Fruit fly (Drosophila melanogaster): Measurements from ENCODE around the gene CG17776.

The CG17776 gene

DNA sequence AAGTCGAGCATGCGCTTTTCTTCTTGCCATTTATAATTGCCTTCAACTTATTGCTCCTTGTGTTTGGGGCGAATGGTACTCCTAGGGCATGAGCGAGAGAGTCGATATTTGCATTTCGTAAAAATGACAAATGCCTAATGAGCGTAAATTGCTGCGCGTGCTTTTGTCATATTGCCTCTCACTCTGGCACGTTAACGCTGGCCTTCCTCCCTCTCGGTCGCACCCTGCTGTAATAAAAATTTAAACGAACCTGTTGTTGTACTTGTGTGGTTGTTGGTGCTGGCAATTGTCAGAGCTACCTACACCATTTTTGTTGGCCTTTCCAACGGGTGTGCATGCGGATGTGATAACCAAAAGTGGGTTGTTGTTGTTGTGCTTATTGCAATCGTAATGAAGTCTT lies 46.1 kb upstream of the CG17776 start:
- no peak for TF ChIP-seq CrebA (GFP tag; optimal IDR thresholded peaks at IDR 0.05; ENCODE audit: borderline replicate concordance)
- TF ChIP-seq N (GFP tag; optimal IDR thresholded peaks at IDR 0.05) = no peak
- TF ChIP-seq dsf (GFP tag; optimal IDR thresholded peaks at IDR 0.05; ENCODE audit: borderline replicate concordance) = no peak
- TF ChIP-seq rgr (GFP tag; optimal IDR thresholded peaks at IDR 0.05) = no peak
- TF ChIP-seq dmrt93B (GFP tag; optimal IDR thresholded peaks at IDR 0.05) = no peak
- no peak for TF ChIP-seq psq (GFP tag; optimal IDR thresholded peaks at IDR 0.05)
- TF ChIP-seq jim (GFP tag; optimal IDR thresholded peaks at IDR 0.05) = no peak
- TF ChIP-seq h (GFP tag; optimal IDR thresholded peaks at IDR 0.05) = no peak
- no peak for TF ChIP-seq Dif (GFP tag; optimal IDR thresholded peaks at IDR 0.05; ENCODE audit: partially characterized antibody)
- no peak for TF ChIP-seq dl (GFP tag; optimal IDR thresholded peaks at IDR 0.05; ENCODE audit: insufficient read depth in 1 of 2, partially characterized antibody in 2 of 2)
- no peak for TF ChIP-seq ey (GFP tag; optimal IDR thresholded peaks at IDR 0.05)
- no peak for TF ChIP-seq Hr78 (GFP tag; optimal IDR thresholded peaks at IDR 0.05)
- TF ChIP-seq br (GFP tag; optimal IDR thresholded peaks at IDR 0.05) = no peak
- TF ChIP-seq foxo (GFP tag; optimal IDR thresholded peaks at IDR 0.05) = no peak
- no peak for TF ChIP-seq Hr83 (GFP tag; optimal IDR thresholded peaks at IDR 0.05; ENCODE audit: poor library complexity, severe bottlenecking)
- TF ChIP-seq tai (GFP tag; optimal IDR thresholded peaks at IDR 0.05) = no peak
- TF ChIP-seq Hnf4 (GFP tag; optimal IDR thresholded peaks at IDR 0.05) = no peak

DNA sequence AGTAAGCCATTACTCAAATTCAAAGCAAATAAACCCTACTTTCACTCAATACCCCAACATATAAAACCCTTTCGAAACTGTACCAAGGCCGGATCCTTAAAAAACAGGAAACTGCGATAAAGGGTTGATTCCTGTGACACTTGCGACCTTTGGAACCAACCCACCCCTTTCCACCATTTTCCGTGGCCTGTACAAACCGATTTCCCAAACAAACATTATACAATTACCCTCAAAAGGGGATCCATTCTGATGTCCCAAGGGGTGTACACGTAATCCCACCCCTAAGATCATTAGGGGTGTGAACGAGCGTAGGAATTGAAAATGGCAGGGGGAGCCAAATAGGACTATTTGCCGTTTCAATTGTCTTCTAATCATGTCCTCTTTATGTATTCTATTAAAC lies 44.9 kb upstream of the CG17776 start:
- TF ChIP-seq Hnf4 (GFP tag; optimal IDR thresholded peaks at IDR 0.05) = no peak

DNA sequence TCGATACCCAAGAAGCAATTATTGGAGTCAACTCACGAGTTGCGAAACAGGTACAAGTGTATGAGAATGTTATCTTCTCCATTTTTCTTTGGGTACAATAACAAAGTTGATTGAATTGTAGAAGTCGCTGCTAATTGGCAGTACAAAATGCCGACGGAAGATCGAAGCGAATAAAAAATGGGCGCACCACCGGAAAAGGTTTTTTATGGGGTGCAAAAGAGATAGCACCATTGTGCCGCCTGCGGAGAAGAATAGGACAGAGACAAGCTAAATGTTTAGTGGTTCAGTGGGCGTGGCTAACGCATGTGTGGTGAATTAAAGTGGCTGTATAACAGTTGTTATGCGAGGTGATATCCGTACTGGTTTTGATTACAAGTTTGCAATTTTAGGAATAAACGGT lies 44.0 kb upstream of the CG17776 start:
- TF ChIP-seq br (GFP tag; optimal IDR thresholded peaks at IDR 0.05) = peak; percentile 2
- peak; percentile 12 for TF ChIP-seq rgr (GFP tag; optimal IDR thresholded peaks at IDR 0.05)
- TF ChIP-seq CrebA (GFP tag; optimal IDR thresholded peaks at IDR 0.05; ENCODE audit: borderline replicate concordance) = no peak
- no peak for TF ChIP-seq ey (GFP tag; optimal IDR thresholded peaks at IDR 0.05)
- no peak for TF ChIP-seq lola (GFP tag; optimal IDR thresholded peaks at IDR 0.05)
- TF ChIP-seq Vsx2 (GFP tag; optimal IDR thresholded peaks at IDR 0.05; ENCODE audit: partially characterized antibody) = no peak
- peak; percentile 25 for TF ChIP-seq Sp1 (GFP tag; optimal IDR thresholded peaks at IDR 0.05)
- TF ChIP-seq brk (GFP tag; optimal IDR thresholded peaks at IDR 0.05) = no peak
- TF ChIP-seq usp (GFP tag; optimal IDR thresholded peaks at IDR 0.05) = no peak
- peak; percentile 28 for TF ChIP-seq CG9705 (GFP tag; optimal IDR thresholded peaks at IDR 0.05)
- no peak for TF ChIP-seq Rel (GFP tag; optimal IDR thresholded peaks at IDR 0.05)
- no peak for TF ChIP-seq Rel (tag; optimal IDR thresholded peaks at IDR 0.05)
- no peak for TF ChIP-seq GATAd (GFP tag; optimal IDR thresholded peaks at IDR 0.05)
- no peak for TF ChIP-seq dl (GFP tag; optimal IDR thresholded peaks at IDR 0.05; ENCODE audit: insufficient read depth in 1 of 2, partially characterized antibody in 2 of 2)
- no peak for TF ChIP-seq foxo (GFP tag; optimal IDR thresholded peaks at IDR 0.05)
- no peak for TF ChIP-seq pan (optimal IDR thresholded peaks at IDR 0.05)
- TF ChIP-seq Hr78 (GFP tag; optimal IDR thresholded peaks at IDR 0.05) = no peak
- peak; percentile 44 for TF ChIP-seq Hr83 (GFP tag; optimal IDR thresholded peaks at IDR 0.05; ENCODE audit: poor library complexity, severe bottlenecking)

DNA sequence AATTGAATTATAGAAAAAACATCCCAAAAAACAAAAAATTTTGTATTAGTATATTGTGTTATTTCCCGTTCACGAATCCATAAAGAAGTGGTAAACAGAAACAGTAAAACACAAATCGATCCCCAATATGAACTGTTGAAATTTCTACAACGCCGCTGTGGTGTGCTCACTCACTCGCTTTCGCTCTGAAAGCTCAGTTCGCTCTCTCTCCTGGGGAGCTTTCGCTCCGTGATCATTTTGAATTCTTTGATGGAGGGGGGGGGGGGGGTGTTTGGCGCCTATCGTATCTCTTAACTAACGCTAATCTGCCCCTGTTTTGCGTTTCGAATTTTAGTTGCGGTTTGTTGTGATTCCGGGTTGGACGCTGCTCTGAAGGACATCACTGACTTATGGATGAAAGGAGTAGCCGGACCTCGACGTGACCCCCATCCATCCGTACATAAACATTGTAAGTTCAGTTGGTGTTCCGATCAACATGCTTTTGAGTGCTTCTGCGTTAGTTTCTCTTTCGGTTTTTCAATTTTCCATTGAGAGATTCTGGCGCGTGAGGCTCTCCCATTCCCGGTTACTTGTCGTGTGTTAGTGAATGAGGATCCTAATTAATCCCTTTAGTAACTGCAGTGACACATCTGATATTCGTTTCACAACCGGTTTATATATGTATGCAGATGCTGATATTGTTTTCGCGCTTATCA lies 43.2 kb upstream of the CG17776 start, which contains the start of gene D2hgdh:
TSS of gene D2hgdh (plus strand) at position 331 of the 695 bp plus-strand sequence.
- TF ChIP-seq jim (GFP tag; optimal IDR thresholded peaks at IDR 0.05) = no peak
- TF ChIP-seq CG9705 (GFP tag; optimal IDR thresholded peaks at IDR 0.05) = no peak
- TF ChIP-seq Hnf4 (GFP tag; optimal IDR thresholded peaks at IDR 0.05) = peak; percentile 41
- TF ChIP-seq h (GFP tag; optimal IDR thresholded peaks at IDR 0.05) = peak; percentile 23
- peak; percentile 44 for TF ChIP-seq Dif (GFP tag; optimal IDR thresholded peaks at IDR 0.05; ENCODE audit: partially characterized antibody)
- peak; percentile 46 for TF ChIP-seq OdsH (GFP tag; optimal IDR thresholded peaks at IDR 0.05)
- no peak for TF ChIP-seq br (GFP tag; optimal IDR thresholded peaks at IDR 0.05)
- peak; percentile 23 for TF ChIP-seq brk (GFP tag; optimal IDR thresholded peaks at IDR 0.05)
- TF ChIP-seq Rel (GFP tag; optimal IDR thresholded peaks at IDR 0.05) = no peak
- TF ChIP-seq Rel (tag; optimal IDR thresholded peaks at IDR 0.05) = peak; percentile 35
- peak; percentile 25 for TF ChIP-seq ey (GFP tag; optimal IDR thresholded peaks at IDR 0.05)
- peak in 1 of 2 experiments; percentile 47 for TF ChIP-seq foxo (GFP tag; optimal IDR thresholded peaks at IDR 0.05)
- peak; percentile 56 for TF ChIP-seq rgr (GFP tag; optimal IDR thresholded peaks at IDR 0.05)
- TF ChIP-seq HLH106 (tag; optimal IDR thresholded peaks at IDR 0.05) = peak; percentile 50
- TF ChIP-seq Dfd (GFP tag; optimal IDR thresholded peaks at IDR 0.05) = no peak
- no peak for TF ChIP-seq woc (GFP tag; optimal IDR thresholded peaks at IDR 0.05)

Measured in whole organism, wandering third instar larva.